Fruit fly (Drosophila melanogaster) whole organism, embryonic: ENCODE results near the gene scrt.

Source experiments
- Adf1 ChIP-seq: fragments of 200-800 bp; sonication (Bioruptor generic); IDR thresholded peaks from 2 replicates; pipeline ENCODE4 v1.3.6; 2022; ENCODE audit warnings: missing biosample characterization, missing genetic modification characterization
- Atf3 ChIP-seq: fragments of 200-800 bp; sonication (Bioruptor generic); optimal IDR thresholded peaks from 3 replicates; lab custom pipeline; 2016; ENCODE audit warnings: missing biosample characterization, missing genetic modification characterization
- B-H1 ChIP-seq: fragments of 200-800 bp; sonication (Bioruptor generic); IDR thresholded peaks from 3 replicates; pipeline ENCODE4 v1.3.6; 2022; ENCODE audit warnings: missing biosample characterization, missing genetic modification characterization
- BtbVII ChIP-seq: fragments of 200-800 bp; sonication (Bioruptor generic); optimal IDR thresholded peaks from 3 replicates; lab custom pipeline; 2017; ENCODE audit warnings: missing biosample characterization, mild to moderate bottlenecking, missing genetic modification characterization
- CG10209 ChIP-seq: fragments of 200-800 bp; sonication (Bioruptor generic); optimal IDR thresholded peaks from 3 replicates; lab custom pipeline; 2017; ENCODE audit warnings: missing biosample characterization, mild to moderate bottlenecking, missing genetic modification characterization, missing genetic modification reagents
- CG1024 ChIP-seq: fragments of 200-800 bp; sonication (Bioruptor generic); IDR thresholded peaks from 2 replicates; pipeline ENCODE4 v1.3.6; 2022; ENCODE audit warnings: missing biosample characterization, missing genetic modification characterization
- CG10274 ChIP-seq: fragments of 200-800 bp; sonication (Bioruptor generic); optimal IDR thresholded peaks from 3 replicates; lab custom pipeline; 2017; ENCODE audit warnings: missing biosample characterization, mild to moderate bottlenecking, missing genetic modification characterization
- CG10366 ChIP-seq: fragments of 200-800 bp; sonication (Bioruptor generic); IDR thresholded peaks from 2 replicates; pipeline ENCODE4 v1.3.6; 2022; ENCODE audit warnings: missing biosample characterization, missing genetic modification characterization
- CG10979 ChIP-seq: fragments of 200-800 bp; sonication (Bioruptor generic); optimal IDR thresholded peaks from 2 replicates; lab custom pipeline; 2018; ENCODE audit warnings: missing biosample characterization, mild to moderate bottlenecking, missing genetic modification characterization, moderate library complexity
- CG11723 ChIP-seq: fragments of 200-800 bp; sonication (Bioruptor generic); optimal IDR thresholded peaks from 2 replicates; lab custom pipeline; 2017; ENCODE audit warnings: missing biosample characterization, mild to moderate bottlenecking, missing genetic modification characterization
- CG12071 ChIP-seq: fragments of 200-800 bp; sonication (Bioruptor generic); optimal IDR thresholded peaks from 3 replicates; lab custom pipeline; 2018; ENCODE audit warnings: missing biosample characterization, mild to moderate bottlenecking, missing genetic modification characterization
- CG12155 ChIP-seq: fragments of 200-800 bp; sonication (Bioruptor generic); optimal IDR thresholded peaks from 3 replicates; lab custom pipeline; 2016; ENCODE audit warnings: missing biosample characterization, missing genetic modification characterization
- CG12299 ChIP-seq: fragments of 200-800 bp; sonication (Bioruptor generic); optimal IDR thresholded peaks from 2 replicates; lab custom pipeline; 2018; ENCODE audit warnings: missing biosample characterization, mild to moderate bottlenecking, missing genetic modification characterization
- CG12659 ChIP-seq: fragments of 200-800 bp; sonication (Bioruptor generic); optimal IDR thresholded peaks from 3 replicates; lab custom pipeline; 2017; ENCODE audit warnings: mild to moderate bottlenecking, missing biosample characterization, missing genetic modification reagents, missing genetic modification characterization
- CG14441 ChIP-seq: fragments of 200-800 bp; sonication (Bioruptor generic); IDR thresholded peaks from 2 replicates; pipeline ENCODE4 v1.3.6; 2022; ENCODE audit warnings: missing biosample characterization, missing genetic modification characterization
- CG14667 ChIP-seq: fragments of 200-800 bp; sonication (Bioruptor generic); IDR thresholded peaks from 2 replicates; pipeline ENCODE4 v1.3.6; 2022; ENCODE audit warnings: missing biosample characterization, missing genetic modification characterization
- CG16779 ChIP-seq: fragments of 200-800 bp; sonication (Bioruptor generic); IDR thresholded peaks from 2 replicates; pipeline ENCODE4 v1.3.6; 2022; ENCODE audit warnings: missing biosample characterization, missing genetic modification characterization
- CG16863 ChIP-seq: fragments of 200-800 bp; sonication (Bioruptor generic); optimal IDR thresholded peaks from 3 replicates; lab custom pipeline; 2016; ENCODE audit warnings: missing biosample characterization, missing genetic modification characterization
- CG17328 ChIP-seq: fragments of 200-800 bp; sonication (Bioruptor generic); IDR thresholded peaks from 2 replicates; pipeline ENCODE4 v1.3.6; 2022; ENCODE audit warnings: missing biosample characterization, missing genetic modification characterization
- CG17359 ChIP-seq: fragments of 200-800 bp; sonication (Bioruptor generic); optimal IDR thresholded peaks from 3 replicates; lab custom pipeline; 2018; ENCODE audit warnings: missing biosample characterization, mild to moderate bottlenecking, missing genetic modification characterization, moderate library complexity
- CG17829 ChIP-seq: fragments of 200-800 bp; optimal IDR thresholded peaks from 2 replicates; lab custom pipeline; 2019; ENCODE audit warnings: missing biosample characterization, mild to moderate bottlenecking, missing genetic modification characterization, moderate library complexity
- CG18619 ChIP-seq: fragments of 200-800 bp; sonication (Bioruptor generic); optimal IDR thresholded peaks from 3 replicates; lab custom pipeline; 2017; ENCODE audit warnings: missing biosample characterization, mild to moderate bottlenecking, missing genetic modification characterization
- CG31224 ChIP-seq: fragments of 200-800 bp; sonication (Bioruptor generic); IDR thresholded peaks from 2 replicates; pipeline ENCODE4 v1.3.6; 2022; ENCODE audit warnings: missing biosample characterization, missing genetic modification characterization
- CG31441 ChIP-seq: fragments of 200-800 bp; sonication (Bioruptor generic); IDR thresholded peaks from 2 replicates; pipeline ENCODE4 v1.3.6; 2022; ENCODE audit warnings: missing biosample characterization, missing genetic modification characterization
- CG3281 ChIP-seq: fragments of 200-800 bp; sonication (Bioruptor generic); optimal IDR thresholded peaks from 3 replicates; lab custom pipeline; 2017; ENCODE audit warnings: missing biosample characterization, mild to moderate bottlenecking, missing genetic modification characterization
- CG4424 ChIP-seq: fragments of 200-800 bp; sonication (Bioruptor generic); optimal IDR thresholded peaks from 3 replicates; lab custom pipeline; 2016; ENCODE audit warnings: missing biosample characterization, missing genetic modification characterization
- CG6765 ChIP-seq: fragments of 200-800 bp; sonication (Bioruptor generic); optimal IDR thresholded peaks from 3 replicates; lab custom pipeline; 2017; ENCODE audit warnings: missing biosample characterization, mild to moderate bottlenecking, missing genetic modification characterization
- CG7786 ChIP-seq: fragments of 200-800 bp; sonication (Bioruptor generic); optimal IDR thresholded peaks from 2 replicates; lab custom pipeline; 2016; ENCODE audit warnings: missing biosample characterization, missing genetic modification characterization
- CG7839 ChIP-seq: fragments of 200-800 bp; sonication (Bioruptor generic); optimal IDR thresholded peaks from 3 replicates; lab custom pipeline; 2018; ENCODE audit warnings: missing biosample characterization, mild to moderate bottlenecking, missing genetic modification characterization, moderate library complexity
- Dbx ChIP-seq: fragments of 200-800 bp; sonication (Bioruptor generic); IDR thresholded peaks from 3 replicates; pipeline ENCODE4 v1.3.6; 2022; ENCODE audit warnings: missing biosample characterization, missing genetic modification characterization
- Doc3 ChIP-seq: fragments of 200-800 bp; sonication (Bioruptor generic); IDR thresholded peaks from 3 replicates; pipeline ENCODE4 v1.3.6; 2022; ENCODE audit warnings: missing biosample characterization, missing genetic modification characterization; ENCODE audit not compliant: partially characterized antibody
- HmgD ChIP-seq: fragments of 200-800 bp; sonication (Bioruptor generic); optimal IDR thresholded peaks from 3 replicates; lab custom pipeline; 2016; ENCODE audit warnings: missing biosample characterization, missing genetic modification characterization
- Hmr ChIP-seq: fragments of 200-800 bp; sonication (Bioruptor generic); optimal IDR thresholded peaks from 3 replicates; lab custom pipeline; 2017; ENCODE audit warnings: mild to moderate bottlenecking, missing biosample characterization, missing genetic modification reagents, missing genetic modification characterization
- Hr3 ChIP-seq: fragments of 200-800 bp; sonication (Bioruptor generic); optimal IDR thresholded peaks from 3 replicates; lab custom pipeline; 2016; ENCODE audit warnings: missing biosample characterization, missing genetic modification characterization
- Hr39 ChIP-seq: fragments of >200 bp; optimal IDR thresholded peaks from 2 replicates; lab custom pipeline; 2017
- Kr ChIP-seq: fragments of 200-800 bp; sonication (Bioruptor generic); optimal IDR thresholded peaks from 2 replicates; lab custom pipeline; 2017; ENCODE audit warnings: missing biosample characterization, mild to moderate bottlenecking, missing genetic modification characterization
- Meics ChIP-seq: fragments of 200-800 bp; sonication (Bioruptor generic); optimal IDR thresholded peaks from 2 replicates; lab custom pipeline; 2017; ENCODE audit warnings: missing biosample characterization, mild to moderate bottlenecking, missing genetic modification characterization
- Mes4 ChIP-seq: fragments of 200-800 bp; sonication (Bioruptor generic); optimal IDR thresholded peaks from 2 replicates; lab custom pipeline; 2016; ENCODE audit warnings: missing biosample characterization, missing genetic modification characterization
- Myb ChIP-seq: fragments of 200-800 bp; sonication (Bioruptor generic); optimal IDR thresholded peaks from 2 replicates; lab custom pipeline; 2016; ENCODE audit warnings: missing biosample characterization, missing genetic modification characterization
- Trl ChIP-seq, 3 experiments: fragments of >200 bp in 2 of 3; fragments of 200-800 bp in 1 of 3; sonication (Bioruptor generic) in 1 of 3; optimal IDR thresholded peaks; 2 replicates in 1 of 3; 3 replicates in 2 of 3; lab custom pipeline; 2016 to 2017; ENCODE audit warnings: missing biosample characterization in 1 of 3, missing genetic modification characterization in 1 of 3
- abd-A ChIP-seq: fragments of 200-800 bp; sonication (Bioruptor generic); optimal IDR thresholded peaks from 3 replicates; lab custom pipeline; 2019; ENCODE audit warnings: missing biosample characterization, mild to moderate bottlenecking, missing genetic modification characterization, moderate library complexity
- eve ChIP-seq, 2 experiments: fragments of >200 bp; optimal IDR thresholded peaks; 2 replicates each; lab custom pipeline; 2017; ENCODE audit warnings: missing biosample characterization in 2 of 2, missing genetic modification characterization in 2 of 2
- fru ChIP-seq: fragments of >200 bp; optimal IDR thresholded peaks from 2 replicates; lab custom pipeline; 2017
- grn ChIP-seq: fragments of 200-800 bp; sonication (Bioruptor generic); optimal IDR thresholded peaks from 3 replicates; lab custom pipeline; 2017; ENCODE audit warnings: missing biosample characterization, missing genetic modification characterization
- ham ChIP-seq: fragments of 200-800 bp; sonication (Bioruptor generic); IDR thresholded peaks from 2 replicates; pipeline ENCODE4 v1.3.6; 2022; ENCODE audit warnings: missing biosample characterization, missing genetic modification characterization
- lab ChIP-seq: fragments of 200-800 bp; sonication (Bioruptor generic); optimal IDR thresholded peaks from 3 replicates; lab custom pipeline; 2017; ENCODE audit warnings: missing biosample characterization, missing genetic modification characterization, mild to moderate bottlenecking, moderate library complexity, missing genetic modification reagents
- lola ChIP-seq, 3 experiments: fragments of >200 bp in 2 of 3; fragments of 200-800 bp in 1 of 3; sonication (Bioruptor generic) in 1 of 3; optimal IDR thresholded peaks; 2 replicates each; lab custom pipeline; 2017 to 2019; ENCODE audit warnings: missing biosample characterization in 3 of 3, missing genetic modification characterization in 3 of 3, mild to moderate bottlenecking in 1 of 3, moderate library complexity in 1 of 3
- ro ChIP-seq: fragments of 200-800 bp; sonication (Bioruptor generic); IDR thresholded peaks from 2 replicates; pipeline ENCODE4 v1.3.6; 2022; ENCODE audit warnings: missing biosample characterization, missing genetic modification characterization
- salm ChIP-seq: fragments of 200-800 bp; sonication (Bioruptor generic); optimal IDR thresholded peaks from 2 replicates; lab custom pipeline; 2018; ENCODE audit warnings: missing biosample characterization, mild to moderate bottlenecking, missing genetic modification characterization
- sisA ChIP-seq: fragments of 200-800 bp; sonication (Bioruptor generic); IDR thresholded peaks from 2 replicates; pipeline ENCODE4 v1.3.6; 2022; ENCODE audit warnings: missing biosample characterization, missing genetic modification characterization
- tio ChIP-seq: fragments of 200-800 bp; sonication (Bioruptor generic); optimal IDR thresholded peaks from 2 replicates; lab custom pipeline; 2017; ENCODE audit warnings: missing biosample characterization, missing genetic modification characterization, inconsistent platforms
- wdn ChIP-seq: fragments of 200-800 bp; sonication (Bioruptor generic); IDR thresholded peaks from 2 replicates; pipeline ENCODE4 v1.3.6; 2022; ENCODE audit warnings: missing biosample characterization, missing genetic modification characterization

Gene scrt

DNA sequence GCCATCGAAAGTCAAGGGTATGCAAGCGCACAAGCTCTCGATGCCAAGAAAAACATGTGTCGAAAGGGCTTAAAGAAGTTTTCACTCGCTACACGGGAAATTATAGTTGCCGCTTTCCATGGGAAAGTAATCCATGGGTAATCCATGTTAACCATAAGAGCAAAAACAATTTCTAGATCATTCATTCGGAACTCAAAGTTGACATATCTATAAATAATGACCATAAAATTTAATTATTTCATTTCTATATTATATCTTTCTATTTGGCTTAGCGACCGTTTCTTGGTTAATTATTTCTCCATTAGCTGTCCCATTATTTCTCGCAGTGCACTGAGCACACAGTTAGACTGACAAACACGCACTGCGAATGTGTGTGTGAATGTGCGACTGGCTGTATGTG lies 17.0 kb downstream of the scrt start (continued):
- no peak for TF ChIP-seq CG10274 (GFP tag; lab: Kevin White, UChicago)
- TF ChIP-seq Hmr (GFP tag; lab: Kevin White, UChicago) = peak; percentile 64
- peak; percentile 46 for TF ChIP-seq CG12659 (GFP tag; lab: Kevin White, UChicago)
- TF ChIP-seq BtbVII (GFP tag; lab: Kevin White, UChicago) = peak; percentile 18
- no peak for TF ChIP-seq CG14667 (GFP tag; lab: Robert Waterston, UW)
- TF ChIP-seq CG12155 (GFP tag; lab: Kevin White, UChicago) = no peak
- no peak for TF ChIP-seq CG17328
- TF ChIP-seq CG31224 (GFP tag; lab: Robert Waterston, UW) = no peak
- TF ChIP-seq CG11723 = no peak
- no peak for TF ChIP-seq grn (GFP tag; lab: Kevin White, UChicago)
- no peak for TF ChIP-seq Kr (GFP tag; lab: Kevin White, UChicago)
- TF ChIP-seq Hr3 (GFP tag; lab: Kevin White, UChicago) = peak; percentile 25
- peak; percentile 4 for TF ChIP-seq CG6765 (GFP tag; lab: Kevin White, UChicago)
- TF ChIP-seq CG18619 = peak; percentile 59
- TF ChIP-seq CG31441 (GFP tag; lab: Robert Waterston, UW) = peak; percentile 22; the same call in 1 of the 2 replicates
- TF ChIP-seq CG17359 = no peak
- no peak for TF ChIP-seq Atf3
- no peak for TF ChIP-seq Dbx (GFP tag; lab: Robert Waterston, UW)
- no peak for TF ChIP-seq salm (tag; lab: Kevin White, UChicago)
- no peak for TF ChIP-seq CG7786 (GFP tag; lab: Kevin White, UChicago)
- TF ChIP-seq eve (GFP tag; optimal IDR thresholded peaks at IDR 0.05; lab: Kevin White, UChicago) = peak in 1 of 2 experiments; percentile 73
- TF ChIP-seq ro (GFP tag; lab: Robert Waterston, UW) = no peak
- no peak for TF ChIP-seq Hr39 (lab: Kevin White, UChicago)
- TF ChIP-seq tio (GFP tag; lab: Kevin White, UChicago) = peak; percentile 39
- no peak for TF ChIP-seq CG17829
- TF ChIP-seq CG7839 = peak; percentile 18
- no peak for TF ChIP-seq Doc3
- peak; percentile 57 for TF ChIP-seq Meics (GFP tag; lab: Kevin White, UChicago)
- TF ChIP-seq CG4424 (GFP tag; lab: Kevin White, UChicago) = peak; percentile 9
- no peak for TF ChIP-seq Mes4 (GFP tag; lab: Kevin White, UChicago)
- TF ChIP-seq CG3281 (GFP tag; lab: Kevin White, UChicago) = peak; percentile 46
- TF ChIP-seq CG10979 (tag; lab: Kevin White, UChicago) = peak; percentile 17
- no peak; the same call in 1 of the 2 replicates for TF ChIP-seq CG10366
- TF ChIP-seq CG10209 (GFP tag; lab: Kevin White, UChicago) = peak; percentile 52
- no peak for TF ChIP-seq CG16863 (GFP tag; lab: Kevin White, UChicago)
- no peak for TF ChIP-seq B-H1
- TF ChIP-seq lola (GFP tag; optimal IDR thresholded peaks at IDR 0.05; lab: Kevin White, UChicago) = peak in 1 of 3 experiments; percentile 26
- TF ChIP-seq Myb (GFP tag; lab: Kevin White, UChicago) = no peak
- TF ChIP-seq lab (GFP tag; lab: Kevin White, UChicago) = peak; percentile 33
- no peak for TF ChIP-seq abd-A (tag; lab: Kevin White, UChicago)
- no peak for TF ChIP-seq Adf1 (GFP tag; lab: Robert Waterston, UW)
- 0 out of 2 replicates have a peak, but pooled peaks have one; percentile 9 for TF ChIP-seq CG14441 (GFP tag; lab: Robert Waterston, UW)
- peak; percentile 27; the same call in 1 of the 2 replicates for TF ChIP-seq sisA (GFP tag; lab: Robert Waterston, UW)
- no peak for TF ChIP-seq Trl (optimal IDR thresholded peaks at IDR 0.05; lab: Kevin White, UChicago)
- no peak for TF ChIP-seq Trl (GFP tag; optimal IDR thresholded peaks at IDR 0.05; lab: Kevin White, UChicago)
- TF ChIP-seq fru (lab: Kevin White, UChicago) = no peak
- TF ChIP-seq ham = no peak
- TF ChIP-seq CG1024 (GFP tag; lab: Robert Waterston, UW) = no peak
- no peak for TF ChIP-seq HmgD
- TF ChIP-seq CG12071 = no peak
- no peak for TF ChIP-seq CG12299
- no peak for TF ChIP-seq wdn (GFP tag; lab: Robert Waterston, UW)
- no peak for TF ChIP-seq CG16779 (GFP tag; lab: Robert Waterston, UW)
